Fruit fly (Drosophila melanogaster) Kc167 (cell line): ENCODE results near the gene CG10431.

ENCODE experiments used
- Myc ChIP-seq: fragments of >200 bp; optimal IDR thresholded peaks from 2 replicates; lab custom pipeline; 2017; ENCODE audit warnings: missing external identifiers
- h ChIP-seq: fragments of >200 bp; optimal IDR thresholded peaks from 3 replicates; lab custom pipeline; 2018; ENCODE audit warnings: missing external identifiers
- psq ChIP-seq: fragments of >200 bp; optimal IDR thresholded peaks from 2 replicates; lab custom pipeline; 2017; ENCODE audit warnings: missing external identifiers
- ttk ChIP-seq: sonication (Bioruptor generic); optimal IDR thresholded peaks from 2 replicates; lab custom pipeline; 2017; ENCODE audit warnings: missing external identifiers

- TF ChIP-seq Myc (lab: Kevin White, UChicago): no peak
- TF ChIP-seq ttk: no peak
- TF ChIP-seq h (lab: Kevin White, UChicago): no peak
- no peak for TF ChIP-seq psq (lab: Kevin White, UChicago)
Measured at dm6 chr2L:18943309-18943708, 31.2 kb upstream of the CG10431 start.
